Worm (Caenorhabditis elegans): ENCODE measurements around the gene srsx-15.

The srsx-15 gene

ce11 chrIV:5657126-5657666 is 33.6 kb upstream of the srsx-15 start (continued):
- TF ChIP-seq ama-1 (optimal IDR thresholded peaks at IDR 0.05) (no peak), pag-3 (tag; optimal IDR thresholded peaks at IDR 0.05; ENCODE audit: borderline replicate concordance) (no peak), gmeb-2 (tag; optimal IDR thresholded peaks at IDR 0.05) (no peak), ttx-3 (tag; optimal IDR thresholded peaks at IDR 0.05) (no peak), pha-4 (tag; optimal IDR thresholded peaks at IDR 0.05) (no peak), elt-4 (tag; optimal IDR thresholded peaks at IDR 0.05) (no peak), hlh-8 (tag; optimal IDR thresholded peaks at IDR 0.05) (no peak), ceh-34 (tag; optimal IDR thresholded peaks at IDR 0.05) (peak; percentile 43), ceh-19 (GFP tag; optimal IDR thresholded peaks at IDR 0.05) (peak; percentile 6), hlh-15 (tag; optimal IDR thresholded peaks at IDR 0.05) (no peak), ceh-24 (tag; optimal IDR thresholded peaks at IDR 0.05) (no peak), ceh-14 (tag; optimal IDR thresholded peaks at IDR 0.05) (peak; percentile 10), unc-86 (tag; optimal IDR thresholded peaks at IDR 0.05) (no peak), unc-42 (tag; optimal IDR thresholded peaks at IDR 0.05) (peak; percentile 25), ceh-48 (tag; optimal IDR thresholded peaks at IDR 0.05) (no peak), unc-55 (GFP tag; optimal IDR thresholded peaks at IDR 0.05) (peak; percentile 20), C08G9.2 (tag; optimal IDR thresholded peaks at IDR 0.05) (no peak), hlh-13 (GFP tag; optimal IDR thresholded peaks at IDR 0.05) (no peak), lin-11 (tag; optimal IDR thresholded peaks at IDR 0.05) (no peak), fkh-10 (GFP tag; optimal IDR thresholded peaks at IDR 0.05) (no peak), ahr-1 (tag; optimal IDR thresholded peaks at IDR 0.05) (no peak), sdc-2 (tag; optimal IDR thresholded peaks at IDR 0.05) (no peak), nhr-11 (tag; optimal IDR thresholded peaks at IDR 0.05) (no peak), pqm-1 (tag; optimal IDR thresholded peaks at IDR 0.05) (no peak), dve-1 (tag; optimal IDR thresholded peaks at IDR 0.05) (peak; percentile 35), rnt-1 (tag; optimal IDR thresholded peaks at IDR 0.05) (peak; percentile 49), sox-2 (GFP tag; IDR thresholded peaks at IDR 0.05) (no peak), syd-9 (tag; optimal IDR thresholded peaks at IDR 0.05) (no peak), lim-6 (tag; optimal IDR thresholded peaks at IDR 0.05) (no peak), ceh-18 (tag; optimal IDR thresholded peaks at IDR 0.05) (peak; percentile 71), pha-2 (tag; optimal IDR thresholded peaks at IDR 0.05) (no peak), Y22D7AL.16 (tag; optimal IDR thresholded peaks at IDR 0.05) (no peak)

DNA sequence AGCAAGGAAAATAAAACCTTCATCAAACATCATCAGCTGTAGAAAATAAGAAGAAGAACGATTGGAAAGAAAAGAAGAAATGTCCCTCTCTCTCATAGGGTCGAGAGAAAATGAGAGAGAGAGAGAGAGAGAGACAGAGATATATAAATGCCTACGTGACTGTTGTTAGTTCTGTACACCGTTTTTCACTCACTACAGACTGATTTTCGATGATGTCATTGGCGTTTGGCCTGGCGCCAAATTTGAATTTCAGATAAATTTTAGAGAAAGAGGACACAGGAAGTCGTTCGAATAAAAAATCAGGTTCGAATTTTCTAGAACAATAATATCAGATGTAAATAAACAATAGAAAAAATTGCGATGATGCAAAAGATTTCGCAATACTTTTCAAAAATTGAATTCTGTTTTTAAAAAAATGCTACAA is 32.4 kb upstream of the srsx-15 start:
- TF ChIP-seq dve-1 (tag; optimal IDR thresholded peaks at IDR 0.05) (peak; percentile 60), ztf-16 (tag; optimal IDR thresholded peaks at IDR 0.05) (no peak), zip-5 (tag; optimal IDR thresholded peaks at IDR 0.05) (no peak), sox-4 (tag; optimal IDR thresholded peaks at IDR 0.05) (no peak), npax-4 (tag; optimal IDR thresholded peaks at IDR 0.05) (no peak), tbx-7 (tag; optimal IDR thresholded peaks at IDR 0.05) (no peak), ceh-2 (tag; optimal IDR thresholded peaks at IDR 0.05) (no peak), nfya-1 (tag; optimal IDR thresholded peaks at IDR 0.05) (peak; percentile 22), hlh-30 (tag; optimal IDR thresholded peaks at IDR 0.05; ENCODE audit: insufficient read depth) (no peak), nhr-11 (tag; optimal IDR thresholded peaks at IDR 0.05) (no peak), ama-1 (optimal IDR thresholded peaks at IDR 0.05) (no peak), dmd-4 (tag; optimal IDR thresholded peaks at IDR 0.05; ENCODE audit: borderline replicate concordance) (no peak), gmeb-2 (tag; optimal IDR thresholded peaks at IDR 0.05) (no peak), ceh-31 (tag; optimal IDR thresholded peaks at IDR 0.05) (no peak), ceh-34 (tag; optimal IDR thresholded peaks at IDR 0.05) (no peak), ceh-18 (tag; optimal IDR thresholded peaks at IDR 0.05) (no peak), ceh-45 (GFP tag; IDR thresholded peaks at IDR 0.05) (no peak), unc-3 (GFP tag; conservative IDR thresholded peaks at IDR 0.05) (no peak), unc-3 (tag; optimal IDR thresholded peaks at IDR 0.05) (no peak), ceh-48 (tag; optimal IDR thresholded peaks at IDR 0.05) (no peak), F13H6.1 (tag; optimal IDR thresholded peaks at IDR 0.05) (no peak), C38D4.7 (GFP tag; optimal IDR thresholded peaks at IDR 0.05) (no peak), hlh-6 (tag; optimal IDR thresholded peaks at IDR 0.05) (no peak), unc-55 (GFP tag; optimal IDR thresholded peaks at IDR 0.05) (peak; percentile 33), nhr-232 (tag; optimal IDR thresholded peaks at IDR 0.05) (no peak), unc-86 (tag; optimal IDR thresholded peaks at IDR 0.05) (no peak), ceh-30 (tag; optimal IDR thresholded peaks at IDR 0.05) (peak; percentile 57), ceh-9 (tag; optimal IDR thresholded peaks at IDR 0.05) (no peak), syd-9 (tag; optimal IDR thresholded peaks at IDR 0.05) (no peak), mec-3 (tag; optimal IDR thresholded peaks at IDR 0.05; ENCODE audit: borderline replicate concordance) (no peak), pqm-1 (tag; optimal IDR thresholded peaks at IDR 0.05) (no peak)

Data from whole organism, late embryonic.